Worm (Caenorhabditis elegans) whole organism, mixed stage, embryonic: Measurements from ENCODE around the gene Y17G9A.4.
A peak's percentile ranks its signal among the peaks of the same experiment; 100 is the strongest.

Experiments used
- ceh-39 ChIP-seq: fragments of 150-350 bp; optimal IDR thresholded peaks from 2 replicates; lab custom pipeline; 2014; ENCODE audit warnings: missing biosample characterization, missing genetic modification characterization
- cnd-1 ChIP-seq: fragments of 200-800 bp; sonication (Bioruptor generic); optimal IDR thresholded peaks from 2 replicates; lab custom pipeline; 2018; ENCODE audit warnings: mild to moderate bottlenecking, missing genetic modification characterization, missing compliant biosample characterization
- elt-3 ChIP-seq: fragments of 150-350 bp; optimal IDR thresholded peaks from 2 replicates; lab custom pipeline; 2014; ENCODE audit warnings: missing biosample characterization, missing genetic modification characterization
- lin-32 ChIP-seq: fragments of 200-800 bp; sonication (Bioruptor generic); optimal IDR thresholded peaks from 2 replicates; lab custom pipeline; 2018; ENCODE audit warnings: mild to moderate bottlenecking, missing genetic modification characterization, missing compliant biosample characterization
- lsy-2 ChIP-seq: fragments of 150-350 bp; optimal IDR thresholded peaks from 2 replicates; lab custom pipeline; 2014; ENCODE audit warnings: missing biosample characterization, missing genetic modification characterization
- mep-1 ChIP-seq: fragments of 150-350 bp; optimal IDR thresholded peaks from 2 replicates; lab custom pipeline; 2017; ENCODE audit warnings: missing biosample characterization, missing genetic modification reagents, missing genetic modification characterization, inconsistent platforms
- mls-2 ChIP-seq: sonication (generic microtip); optimal IDR thresholded peaks from 2 replicates; lab custom pipeline; 2016; ENCODE audit warnings: mild to moderate bottlenecking, missing genetic modification characterization, moderate library complexity, missing compliant biosample characterization
- nhr-12 ChIP-seq: fragments of 150-350 bp; optimal IDR thresholded peaks from 2 replicates; lab custom pipeline; 2014; ENCODE audit warnings: missing biosample characterization, missing genetic modification characterization
- pha-4 ChIP-seq: fragments of 150-350 bp; optimal IDR thresholded peaks from 2 replicates; lab custom pipeline; 2018; ENCODE audit warnings: missing biosample characterization, missing genetic modification reagents, missing genetic modification characterization
- unc-62 ChIP-seq: fragments of 150-350 bp; optimal IDR thresholded peaks from 2 replicates; lab custom pipeline; 2014; ENCODE audit warnings: missing biosample characterization, missing genetic modification reagents, missing genetic modification characterization

- TF ChIP-seq cnd-1 (tag; lab: Kevin White, UChicago) = no peak
- TF ChIP-seq mep-1 = peak; percentile 79
- peak; percentile 33 for TF ChIP-seq pha-4 (tag; lab: Kevin White, UChicago)
- TF ChIP-seq mls-2 (tag; lab: Kevin White, UChicago) = peak; percentile 2
- peak; percentile 75 for TF ChIP-seq lsy-2 (tag; lab: Kevin White, UChicago)
- peak; percentile 5 for TF ChIP-seq ceh-39
- TF ChIP-seq unc-62 = no peak
- TF ChIP-seq nhr-12 (tag; lab: Kevin White, UChicago) = no peak
- TF ChIP-seq elt-3 (tag; lab: Kevin White, UChicago) = no peak
- TF ChIP-seq lin-32 (GFP tag; lab: Kevin White, UChicago) = no peak
Observed at ce11 chrIV:4810377-4810984, 50.9 kb downstream of the Y17G9A.4 start, which contains the start of gene eif-1.A.
